Fruit fly (Drosophila melanogaster): ENCODE data around the gene RabX6.

Gene RabX6

DNA sequence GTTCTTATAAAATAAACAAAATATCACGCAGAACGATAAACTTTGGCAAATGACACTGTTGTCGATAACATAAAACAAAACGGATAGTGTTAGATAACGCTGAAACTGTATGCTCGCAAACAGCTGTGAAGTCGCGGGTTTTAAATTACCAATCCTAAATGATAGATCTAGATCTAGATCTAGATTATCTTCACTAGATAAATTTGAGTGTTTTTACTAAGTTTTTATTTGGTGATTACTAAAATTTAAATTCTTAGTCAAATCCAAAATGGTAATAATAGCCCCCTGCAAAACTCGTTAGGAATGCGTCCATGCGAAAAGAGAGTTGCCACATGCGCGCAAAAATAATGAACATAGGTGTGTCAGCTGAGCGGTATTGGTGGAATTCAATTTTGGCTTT is 36.3 kb upstream of the RabX6 start, which contains the start of the genes MED30 and Rev1:
MED30 (minus strand) TSS at position 71 of the 400 bp plus-strand sequence.
Rev1 (plus strand) TSS at position 345 of the 400 bp plus-strand sequence.
- TF ChIP-seq h (optimal IDR thresholded peaks at IDR 0.05) (no peak), Myc (optimal IDR thresholded peaks at IDR 0.05) (no peak), psq (optimal IDR thresholded peaks at IDR 0.05) (no peak), Sin3A (optimal IDR thresholded peaks at IDR 0.05) (no peak), ttk (optimal IDR thresholded peaks at IDR 0.05) (no peak), insv (optimal IDR thresholded peaks at IDR 0.05) (no peak)

DNA sequence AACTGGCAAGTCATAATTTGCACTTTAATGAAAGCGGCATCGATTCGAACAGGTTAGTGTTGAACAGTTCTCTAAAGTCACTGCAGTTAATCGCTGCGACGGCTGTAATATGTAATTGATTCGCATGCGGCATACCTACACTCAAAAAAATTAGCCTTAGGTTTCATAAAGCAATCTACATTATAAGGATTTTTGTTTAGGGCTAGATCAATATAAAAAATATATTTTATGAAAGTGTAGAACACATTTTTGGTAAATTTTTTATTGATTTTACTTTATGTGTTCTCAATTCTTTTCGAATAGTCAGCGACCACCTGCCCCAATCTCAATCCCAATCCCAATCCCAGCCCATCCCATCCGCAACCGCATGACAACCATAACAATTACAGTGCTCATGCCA is 32.0 kb upstream of the RabX6 start:
- TF ChIP-seq psq (optimal IDR thresholded peaks at IDR 0.05) (no peak), ttk (optimal IDR thresholded peaks at IDR 0.05) (no peak), h (optimal IDR thresholded peaks at IDR 0.05) (no peak), Myc (optimal IDR thresholded peaks at IDR 0.05) (no peak), insv (optimal IDR thresholded peaks at IDR 0.05) (no peak), Sin3A (optimal IDR thresholded peaks at IDR 0.05) (no peak)

DNA sequence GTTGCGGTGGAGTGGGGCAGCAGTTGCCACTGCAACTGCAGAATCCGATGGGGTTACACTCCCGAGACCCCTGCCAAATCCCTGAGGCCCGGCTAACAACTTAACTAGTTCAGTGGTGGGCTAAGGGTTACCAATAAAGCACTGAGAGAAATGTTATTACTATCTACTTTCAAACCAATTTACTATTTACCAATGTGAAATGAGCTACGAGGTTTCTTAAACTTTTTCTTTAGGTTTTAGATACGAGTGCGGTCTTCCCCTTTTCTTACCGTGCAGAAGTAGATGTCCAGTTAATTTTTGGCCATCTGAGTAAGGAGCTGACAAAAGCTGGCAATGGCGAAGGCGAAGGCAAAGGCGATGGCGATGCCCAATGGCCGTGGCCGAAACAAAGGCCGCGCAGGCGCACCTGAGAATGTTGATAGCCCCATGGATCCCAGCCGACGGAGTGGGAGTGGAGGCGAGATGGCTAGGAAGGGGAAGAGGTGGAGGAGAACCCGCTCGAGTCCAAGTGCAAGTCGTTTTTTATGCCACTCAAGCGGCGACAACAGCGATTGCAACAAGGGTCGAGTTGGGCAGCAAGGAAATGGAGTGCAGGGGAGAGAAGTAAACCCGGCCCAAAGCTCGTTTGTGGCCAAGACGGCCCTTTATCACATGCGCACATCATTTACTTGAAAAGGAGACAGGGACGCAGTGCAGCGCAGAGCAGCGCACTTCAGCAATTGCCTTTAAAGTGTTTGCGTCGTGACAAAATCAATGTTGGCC is 29.8 kb upstream of the RabX6 start:
- no peak for TF ChIP-seq ttk (optimal IDR thresholded peaks at IDR 0.05)
- TF ChIP-seq insv (optimal IDR thresholded peaks at IDR 0.05) = no peak
- TF ChIP-seq h (optimal IDR thresholded peaks at IDR 0.05) = no peak
- TF ChIP-seq Myc (optimal IDR thresholded peaks at IDR 0.05) = no peak
- no peak for TF ChIP-seq psq (optimal IDR thresholded peaks at IDR 0.05)
- no peak for TF ChIP-seq Sin3A (optimal IDR thresholded peaks at IDR 0.05)

DNA sequence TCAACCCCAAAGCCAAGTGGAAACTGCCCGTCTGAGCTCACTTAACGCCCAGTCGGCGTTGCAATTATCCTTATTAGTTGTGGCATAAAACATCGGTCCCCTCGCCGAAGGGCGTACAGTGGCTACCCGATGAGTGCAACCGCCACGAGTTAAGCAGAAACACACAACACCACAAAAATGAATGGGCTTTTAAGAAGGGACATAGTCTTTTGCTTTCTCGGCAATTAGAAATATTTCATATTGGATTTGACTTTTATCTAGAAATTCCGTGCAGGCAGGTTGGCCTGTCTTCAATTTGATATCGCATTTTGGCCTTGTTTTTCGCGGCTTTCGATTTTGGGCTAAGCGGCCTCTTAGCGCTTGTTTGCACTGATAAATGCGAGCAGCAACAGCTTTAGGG is 26.4 kb upstream of the RabX6 start:
- TF ChIP-seq ttk (optimal IDR thresholded peaks at IDR 0.05) (no peak), h (optimal IDR thresholded peaks at IDR 0.05) (no peak), Sin3A (optimal IDR thresholded peaks at IDR 0.05) (no peak), Myc (optimal IDR thresholded peaks at IDR 0.05) (no peak), psq (optimal IDR thresholded peaks at IDR 0.05) (no peak), insv (optimal IDR thresholded peaks at IDR 0.05) (no peak)

DNA sequence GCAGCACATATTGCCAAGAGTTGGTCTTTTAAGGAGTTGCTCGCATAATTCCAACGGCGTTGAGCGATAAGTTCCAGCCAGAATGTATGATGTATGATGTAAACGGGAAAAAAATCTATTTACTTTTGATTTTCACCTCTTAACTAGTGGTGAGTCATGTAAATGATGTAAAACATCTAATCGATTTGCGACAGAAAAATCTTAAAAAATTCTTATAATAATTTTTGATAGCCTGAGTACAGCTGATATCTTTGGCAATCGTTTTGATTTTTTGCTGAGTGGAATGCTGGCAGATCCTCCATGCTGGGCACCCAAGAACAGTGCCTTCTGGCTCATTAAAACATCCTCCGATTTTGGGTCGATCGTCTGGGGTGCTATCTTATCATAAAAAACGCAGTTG is 23.8 kb upstream of the RabX6 start:
- no peak for TF ChIP-seq psq (optimal IDR thresholded peaks at IDR 0.05)
- no peak for TF ChIP-seq insv (optimal IDR thresholded peaks at IDR 0.05)

DNA sequence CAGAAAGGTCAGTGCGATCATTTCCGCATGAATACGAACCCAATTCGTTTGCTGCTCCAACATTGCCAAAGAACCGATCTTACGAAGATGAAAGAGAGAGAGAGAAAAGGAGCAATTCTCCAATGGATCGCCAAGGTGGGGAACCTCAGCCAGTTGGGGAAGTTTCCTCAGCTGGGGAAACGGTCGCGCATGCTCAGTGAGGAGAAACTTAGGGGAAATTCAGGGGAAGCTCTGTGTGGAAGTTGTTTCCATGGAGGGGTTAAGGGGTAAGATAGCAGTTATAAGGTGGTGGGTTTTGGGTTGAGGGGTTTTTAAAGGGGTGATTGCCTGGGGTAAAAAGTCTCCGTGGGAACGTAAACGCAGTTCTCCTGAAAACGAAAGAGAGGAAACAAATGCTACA is 17.0 kb upstream of the RabX6 start:
- TF ChIP-seq h (optimal IDR thresholded peaks at IDR 0.05) (no peak), insv (optimal IDR thresholded peaks at IDR 0.05) (no peak), Sin3A (optimal IDR thresholded peaks at IDR 0.05) (no peak), ttk (optimal IDR thresholded peaks at IDR 0.05) (no peak), psq (optimal IDR thresholded peaks at IDR 0.05) (no peak), Myc (optimal IDR thresholded peaks at IDR 0.05) (no peak)

DNA sequence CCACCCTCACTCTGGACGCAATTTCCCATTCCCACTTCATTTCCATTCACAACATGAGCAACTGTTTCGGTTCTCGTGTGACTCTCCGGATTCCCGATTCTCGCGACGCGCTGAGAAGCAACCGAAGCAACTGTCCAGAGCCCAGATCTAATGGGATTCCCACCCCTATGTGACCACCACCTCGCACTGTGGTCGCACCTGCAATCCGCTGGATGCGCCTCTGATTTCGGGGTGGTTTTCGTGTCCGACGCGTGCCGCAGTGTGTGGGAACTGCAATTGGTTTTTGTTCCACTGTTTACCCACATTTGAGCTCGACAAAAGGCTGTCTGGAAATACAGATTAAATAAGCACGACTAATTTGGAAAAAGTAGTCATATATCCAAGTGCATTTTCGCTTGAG is 14.5 kb upstream of the RabX6 start:
- TF ChIP-seq Sin3A (optimal IDR thresholded peaks at IDR 0.05) = no peak
- no peak for TF ChIP-seq h (optimal IDR thresholded peaks at IDR 0.05)
- no peak for TF ChIP-seq ttk (optimal IDR thresholded peaks at IDR 0.05)
- no peak for TF ChIP-seq psq (optimal IDR thresholded peaks at IDR 0.05)
- TF ChIP-seq insv (optimal IDR thresholded peaks at IDR 0.05) = no peak
- no peak for TF ChIP-seq Myc (optimal IDR thresholded peaks at IDR 0.05)

DNA sequence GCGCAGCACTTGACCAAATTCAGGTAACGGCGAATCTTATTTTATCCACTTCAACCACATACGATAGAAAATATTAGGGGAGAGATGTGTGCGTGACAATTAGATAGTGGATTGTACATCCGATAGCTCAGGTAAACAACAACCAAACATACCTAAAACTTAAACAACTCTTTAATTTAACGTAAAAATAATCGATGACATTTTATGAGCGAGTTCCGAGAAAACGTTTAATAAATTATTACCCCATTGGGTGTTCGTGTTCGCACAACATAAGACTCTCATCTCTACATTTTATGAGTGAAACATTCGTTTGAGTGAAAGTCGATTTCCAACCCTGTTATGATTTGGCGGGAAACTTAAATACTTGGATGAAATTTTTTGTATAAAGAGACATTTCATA is 10.1 kb upstream of the RabX6 start, which contains the start of gene CG17129:
CG17129 (minus strand) TSS at position 69 of the 400 bp plus-strand sequence.
- TF ChIP-seq Myc (optimal IDR thresholded peaks at IDR 0.05) (no peak), insv (optimal IDR thresholded peaks at IDR 0.05) (no peak), h (optimal IDR thresholded peaks at IDR 0.05) (no peak), ttk (optimal IDR thresholded peaks at IDR 0.05) (no peak), psq (optimal IDR thresholded peaks at IDR 0.05) (no peak), Sin3A (optimal IDR thresholded peaks at IDR 0.05) (no peak)

DNA sequence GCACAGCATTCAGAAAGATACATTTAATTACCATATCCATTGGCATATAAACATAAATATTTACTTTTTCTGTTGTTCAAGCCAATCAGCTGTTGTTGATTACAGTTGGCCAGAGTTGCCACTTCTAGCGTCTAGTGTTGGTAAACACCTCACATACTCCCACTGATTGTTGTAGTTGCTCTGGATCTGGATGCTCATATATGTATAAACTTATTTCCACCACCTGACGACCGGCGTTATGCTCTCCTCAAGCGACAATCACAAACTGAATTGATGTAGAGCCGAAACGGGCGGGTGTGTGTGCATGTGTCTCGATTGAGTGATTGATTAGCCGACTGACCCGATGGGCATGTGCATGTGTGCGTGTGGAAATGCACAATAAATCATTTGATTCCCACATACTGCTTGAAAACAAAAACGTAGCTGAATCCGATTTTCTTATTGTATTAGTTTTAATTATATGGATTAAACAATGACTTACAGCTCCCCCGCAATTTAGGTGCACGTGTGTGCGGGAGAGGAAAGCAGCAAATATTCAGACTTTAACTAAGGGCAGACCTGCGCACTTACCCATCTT is 8.4 kb upstream of the RabX6 start:
- TF ChIP-seq psq (optimal IDR thresholded peaks at IDR 0.05) (no peak), h (optimal IDR thresholded peaks at IDR 0.05) (no peak)

DNA sequence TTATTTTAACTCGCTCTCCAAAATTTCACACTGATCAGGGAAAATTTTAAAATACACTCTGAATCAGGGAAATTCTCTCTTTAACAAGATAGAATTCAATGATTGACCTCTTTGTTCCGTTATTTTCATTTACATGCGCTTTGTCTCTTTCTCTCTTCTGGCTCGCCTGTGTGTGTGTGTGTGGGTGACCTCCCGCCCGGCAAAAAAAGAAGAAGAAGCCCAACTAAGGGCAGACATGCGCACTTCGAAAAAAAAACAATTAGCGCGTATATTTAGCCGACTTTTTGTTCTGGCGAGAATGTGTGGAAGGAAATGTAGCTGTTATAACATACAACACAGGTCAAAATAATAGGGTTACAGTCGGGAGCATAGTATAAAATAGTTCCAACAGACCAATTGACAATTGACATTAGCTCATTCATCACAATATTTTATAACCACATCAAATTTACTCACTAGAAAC is 7.9 kb upstream of the RabX6 start, which contains the start of gene CG3386:
CG3386 (minus strand) TSS at position 51 of the 463 bp plus-strand sequence.
- TF ChIP-seq Sin3A (optimal IDR thresholded peaks at IDR 0.05) (no peak), insv (optimal IDR thresholded peaks at IDR 0.05) (no peak), h (optimal IDR thresholded peaks at IDR 0.05) (no peak), psq (optimal IDR thresholded peaks at IDR 0.05) (no peak), Myc (optimal IDR thresholded peaks at IDR 0.05) (no peak), ttk (optimal IDR thresholded peaks at IDR 0.05) (no peak)

DNA sequence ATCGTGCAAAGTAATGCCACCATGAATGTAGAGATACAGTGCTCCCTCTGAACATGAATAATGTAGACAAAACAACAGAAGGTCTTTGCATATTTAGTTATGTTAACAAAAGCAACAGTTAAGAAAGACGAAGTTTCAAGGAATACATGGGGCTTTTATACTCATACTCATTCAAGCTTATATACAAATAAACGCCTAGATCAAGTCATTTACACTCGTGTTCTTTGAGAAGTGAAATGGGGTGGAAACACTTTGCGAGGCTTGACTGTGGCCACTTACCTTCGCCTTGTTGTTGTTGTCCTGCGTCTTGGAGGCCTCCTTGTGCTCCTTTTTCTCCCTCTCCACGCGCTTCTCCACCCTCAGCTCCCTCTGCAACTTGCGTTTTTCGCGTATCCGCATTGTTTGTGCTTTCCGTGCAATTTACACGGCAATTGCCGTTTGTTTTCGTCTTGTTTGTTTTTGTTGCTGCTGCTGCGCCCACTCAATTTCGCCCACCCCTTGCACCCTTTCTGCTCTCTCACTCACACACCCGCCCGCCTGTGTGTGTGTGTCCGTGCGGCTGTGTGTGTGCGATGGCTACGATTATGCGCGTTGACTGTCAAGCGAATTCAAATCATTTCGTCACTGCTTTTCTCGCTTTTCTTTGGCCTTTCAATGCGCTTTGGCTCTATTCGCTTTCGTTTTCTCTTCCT is 5.4 kb upstream of the RabX6 start:
- no peak for TF ChIP-seq ttk (optimal IDR thresholded peaks at IDR 0.05)
- TF ChIP-seq insv (optimal IDR thresholded peaks at IDR 0.05) = no peak
- no peak for TF ChIP-seq psq (optimal IDR thresholded peaks at IDR 0.05)
- TF ChIP-seq Sin3A (optimal IDR thresholded peaks at IDR 0.05) = no peak
- TF ChIP-seq h (optimal IDR thresholded peaks at IDR 0.05) = no peak
- no peak for TF ChIP-seq Myc (optimal IDR thresholded peaks at IDR 0.05)

DNA sequence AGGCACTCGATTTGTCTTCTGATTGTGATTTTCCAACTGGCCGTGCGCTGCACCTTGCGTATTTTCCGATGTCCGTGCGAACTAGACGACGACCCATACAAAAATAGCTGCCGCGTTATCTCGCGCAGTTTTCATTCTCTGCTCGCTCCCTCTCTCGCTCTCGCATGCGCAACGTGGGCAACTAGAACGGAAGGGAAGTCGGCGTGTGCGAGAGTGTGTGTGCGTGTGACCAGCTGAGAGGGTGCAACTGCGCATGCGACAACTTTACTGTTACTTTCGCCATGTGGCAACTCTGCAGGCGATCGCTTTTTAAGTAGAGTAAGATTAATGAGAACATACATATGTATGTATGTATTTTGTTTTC is 4.9 kb upstream of the RabX6 start, which contains the start of gene ebd1:
ebd1 (minus strand) TSS at position 109 of the 364 bp plus-strand sequence.
- TF ChIP-seq ttk (optimal IDR thresholded peaks at IDR 0.05) = no peak
- no peak for TF ChIP-seq Myc (optimal IDR thresholded peaks at IDR 0.05)
- no peak for TF ChIP-seq Sin3A (optimal IDR thresholded peaks at IDR 0.05)
- no peak for TF ChIP-seq psq (optimal IDR thresholded peaks at IDR 0.05)
- no peak for TF ChIP-seq insv (optimal IDR thresholded peaks at IDR 0.05)
- no peak for TF ChIP-seq h (optimal IDR thresholded peaks at IDR 0.05)
